Fruit fly (Drosophila melanogaster) whole organism, adult: ENCODE measurements around the gene CG34117.

Source experiments
- CG11617 ChIP-seq: fragments of 200-800 bp; sonication (Bioruptor generic); optimal IDR thresholded peaks from 2 replicates; lab custom pipeline; 2017; ENCODE audit warnings: mild to moderate bottlenecking, missing biosample characterization, missing genetic modification reagents, missing genetic modification characterization
- CG12768 ChIP-seq: fragments of 200-800 bp; sonication (Bioruptor generic); optimal IDR thresholded peaks from 2 replicates; lab custom pipeline; 2017; ENCODE audit warnings: missing biosample characterization, missing genetic modification characterization, mild to moderate bottlenecking, moderate library complexity, missing genetic modification reagents
- CG14711 ChIP-seq: fragments of 200-800 bp; sonication (Bioruptor generic); optimal IDR thresholded peaks from 2 replicates; lab custom pipeline; 2018; ENCODE audit warnings: missing biosample characterization, mild to moderate bottlenecking, missing genetic modification characterization, moderate library complexity
- CG5204 ChIP-seq: fragments of 200-800 bp; sonication (Bioruptor generic); optimal IDR thresholded peaks from 2 replicates; lab custom pipeline; 2016; ENCODE audit warnings: missing biosample characterization, missing genetic modification characterization
- CG7045 ChIP-seq: fragments of 200-800 bp; sonication (Bioruptor generic); optimal IDR thresholded peaks from 2 replicates; lab custom pipeline; 2017; ENCODE audit warnings: missing biosample characterization, mild to moderate bottlenecking, missing genetic modification characterization
- Crg-1 ChIP-seq: fragments of 200-800 bp; sonication (Bioruptor generic); optimal IDR thresholded peaks from 2 replicates; lab custom pipeline; 2016; ENCODE audit warnings: missing biosample characterization, missing genetic modification characterization
- cic ChIP-seq: fragments of 200-800 bp; sonication (Bioruptor generic); optimal IDR thresholded peaks from 2 replicates; lab custom pipeline; 2017; ENCODE audit warnings: missing biosample characterization, mild to moderate bottlenecking, missing genetic modification characterization, moderate library complexity
- cnc ChIP-seq, 2 experiments: fragments of >200 bp; optimal IDR thresholded peaks; 2 replicates each; lab custom pipeline; 2017
- pad ChIP-seq: fragments of 200-800 bp; sonication (Bioruptor generic); optimal IDR thresholded peaks from 3 replicates; lab custom pipeline; 2017; ENCODE audit warnings: missing biosample characterization, missing genetic modification characterization, mild to moderate bottlenecking, moderate library complexity, missing genetic modification reagents
- tj ChIP-seq: fragments of 200-800 bp; sonication (Bioruptor generic); optimal IDR thresholded peaks from 3 replicates; lab custom pipeline; 2017; ENCODE audit warnings: missing biosample characterization, mild to moderate bottlenecking, missing genetic modification characterization, moderate library complexity

dm6 chr3R:9441134-9441533, 41.3 kb upstream of the CG34117 start:
- TF ChIP-seq Crg-1 (no peak), CG7045 (GFP tag; lab: Kevin White, UChicago) (no peak), tj (GFP tag; lab: Kevin White, UChicago) (no peak), pad (GFP tag; lab: Kevin White, UChicago) (no peak), cnc (optimal IDR thresholded peaks at IDR 0.05; lab: Kevin White, UChicago) (no peak), CG12768 (GFP tag; lab: Kevin White, UChicago) (no peak), CG11617 (GFP tag; lab: Kevin White, UChicago) (no peak), cic (GFP tag; lab: Kevin White, UChicago) (no peak), CG14711 (tag; lab: Kevin White, UChicago) (no peak), CG5204 (GFP tag; lab: Kevin White, UChicago) (no peak)
